Fruit fly (Drosophila melanogaster) whole organism, embryonic: ENCODE data around the gene CG7985.

Source experiments
- Abd-B ChIP-seq: fragments of 200-800 bp; sonication (Bioruptor generic); optimal IDR thresholded peaks from 2 replicates; lab custom pipeline; 2018; ENCODE audit warnings: missing biosample characterization, mild to moderate bottlenecking, missing genetic modification characterization, moderate library complexity
- Antp ChIP-seq: fragments of 200-800 bp; sonication (Bioruptor generic); optimal IDR thresholded peaks from 3 replicates; lab custom pipeline; 2016; ENCODE audit warnings: missing biosample characterization, missing genetic modification characterization
- C15 ChIP-seq: fragments of 200-800 bp; sonication (Bioruptor generic); IDR thresholded peaks from 3 replicates; pipeline ENCODE4 v1.3.6; 2022; ENCODE audit warnings: missing biosample characterization, missing genetic modification characterization
- CG10959 ChIP-seq: fragments of 200-800 bp; sonication (Bioruptor generic); IDR thresholded peaks from 2 replicates; pipeline ENCODE4 v1.3.6; 2022; ENCODE audit warnings: missing biosample characterization, missing genetic modification characterization
- CG11085 ChIP-seq: fragments of 200-800 bp; sonication (Bioruptor generic); IDR thresholded peaks from 2 replicates; pipeline ENCODE4 v1.3.6; 2022; ENCODE audit warnings: missing biosample characterization, missing genetic modification characterization
- CG11093 ChIP-seq: fragments of 200-800 bp; sonication (Bioruptor generic); IDR thresholded peaks from 3 replicates; pipeline ENCODE4 v1.3.6; 2022; ENCODE audit warnings: missing biosample characterization, missing genetic modification characterization
- CG11695 ChIP-seq: fragments of 200-800 bp; sonication (Bioruptor generic); IDR thresholded peaks from 3 replicates; pipeline ENCODE4 v1.3.6; 2022; ENCODE audit warnings: missing biosample characterization, missing genetic modification characterization
- CG12071 ChIP-seq: fragments of 200-800 bp; sonication (Bioruptor generic); optimal IDR thresholded peaks from 3 replicates; lab custom pipeline; 2018; ENCODE audit warnings: missing biosample characterization, mild to moderate bottlenecking, missing genetic modification characterization
- CG12219 ChIP-seq: fragments of 200-800 bp; sonication (Bioruptor generic); optimal IDR thresholded peaks from 3 replicates; lab custom pipeline; 2018; ENCODE audit warnings: missing biosample characterization, mild to moderate bottlenecking, missing genetic modification characterization
- CG12744 ChIP-seq: fragments of 200-800 bp; sonication (Bioruptor generic); optimal IDR thresholded peaks from 2 replicates; lab custom pipeline; 2016; ENCODE audit warnings: missing biosample characterization, missing genetic modification characterization
- CG14710 ChIP-seq: fragments of 200-800 bp; sonication (Bioruptor generic); optimal IDR thresholded peaks from 3 replicates; lab custom pipeline; 2019; ENCODE audit warnings: missing biosample characterization, mild to moderate bottlenecking, missing genetic modification characterization, moderate library complexity
- CG16779 ChIP-seq: fragments of 200-800 bp; sonication (Bioruptor generic); IDR thresholded peaks from 2 replicates; pipeline ENCODE4 v1.3.6; 2022; ENCODE audit warnings: missing biosample characterization, missing genetic modification characterization
- CG18011 ChIP-seq: fragments of 200-800 bp; sonication (Bioruptor generic); optimal IDR thresholded peaks from 2 replicates; lab custom pipeline; 2017; ENCODE audit warnings: missing biosample characterization, missing genetic modification characterization, mild to moderate bottlenecking, moderate library complexity, missing genotype
- CG2116 ChIP-seq: fragments of 200-800 bp; sonication (Bioruptor generic); optimal IDR thresholded peaks from 3 replicates; lab custom pipeline; 2018; ENCODE audit warnings: missing biosample characterization, mild to moderate bottlenecking, missing genetic modification characterization
- CG2129 ChIP-seq: fragments of 200-800 bp; sonication (Bioruptor generic); IDR thresholded peaks from 2 replicates; pipeline ENCODE4 v1.3.6; 2022; ENCODE audit warnings: missing biosample characterization, missing genetic modification characterization; ENCODE audit not compliant: partially characterized antibody
- CG2678 ChIP-seq: fragments of 200-800 bp; sonication (Bioruptor generic); optimal IDR thresholded peaks from 3 replicates; lab custom pipeline; 2019; ENCODE audit warnings: missing biosample characterization, mild to moderate bottlenecking, missing genetic modification characterization, moderate library complexity
- CG3407 ChIP-seq: fragments of 200-800 bp; sonication (Bioruptor generic); optimal IDR thresholded peaks from 2 replicates; lab custom pipeline; 2018; ENCODE audit warnings: missing biosample characterization, mild to moderate bottlenecking, missing genetic modification characterization
- CG4854 ChIP-seq: fragments of 200-800 bp; sonication (Bioruptor generic); optimal IDR thresholded peaks from 2 replicates; lab custom pipeline; 2016; ENCODE audit warnings: missing biosample characterization, missing genetic modification characterization, inconsistent platforms
- CG6765 ChIP-seq: fragments of 200-800 bp; sonication (Bioruptor generic); optimal IDR thresholded peaks from 3 replicates; lab custom pipeline; 2017; ENCODE audit warnings: missing biosample characterization, mild to moderate bottlenecking, missing genetic modification characterization
- CG6791 ChIP-seq: fragments of 200-800 bp; sonication (Bioruptor generic); IDR thresholded peaks from 3 replicates; pipeline ENCODE4 v1.3.6; 2022; ENCODE audit warnings: missing biosample characterization, missing genetic modification characterization; ENCODE audit not compliant: partially characterized antibody
- CG7745 ChIP-seq: fragments of 200-800 bp; sonication (Bioruptor generic); optimal IDR thresholded peaks from 2 replicates; lab custom pipeline; 2018; ENCODE audit warnings: missing biosample characterization, mild to moderate bottlenecking, missing genetic modification characterization, moderate library complexity
- CG7987 ChIP-seq: fragments of 200-800 bp; sonication (Bioruptor generic); optimal IDR thresholded peaks from 2 replicates; lab custom pipeline; 2018; ENCODE audit warnings: missing biosample characterization, mild to moderate bottlenecking, missing genetic modification characterization, moderate library complexity
- D ChIP-seq, 2 experiments: fragments of 200-800 bp in 1 of 2; fragments of >200 bp in 1 of 2; sonication (Bioruptor generic) in 1 of 2; optimal IDR thresholded peaks; 2 replicates in 1 of 2; 3 replicates in 1 of 2; lab custom pipeline; 2017; ENCODE audit warnings: mild to moderate bottlenecking in 1 of 2, missing biosample characterization in 1 of 2, missing genetic modification characterization in 1 of 2, missing genetic modification reagents in 1 of 2
- Doc3 ChIP-seq: fragments of 200-800 bp; sonication (Bioruptor generic); IDR thresholded peaks from 3 replicates; pipeline ENCODE4 v1.3.6; 2022; ENCODE audit warnings: missing biosample characterization, missing genetic modification characterization; ENCODE audit not compliant: partially characterized antibody
- Dref ChIP-seq: fragments of 200-800 bp; sonication (Bioruptor generic); IDR thresholded peaks from 2 replicates; pipeline ENCODE4 v1.3.6; 2022; ENCODE audit warnings: missing biosample characterization, missing genetic modification characterization
- Fer2 ChIP-seq: fragments of 200-800 bp; sonication (Bioruptor generic); optimal IDR thresholded peaks from 2 replicates; lab custom pipeline; 2018; ENCODE audit warnings: missing biosample characterization, mild to moderate bottlenecking, missing genetic modification characterization, moderate library complexity
- H15 ChIP-seq: fragments of 200-800 bp; sonication (Bioruptor generic); IDR thresholded peaks from 3 replicates; pipeline ENCODE4 v1.3.6; 2022; ENCODE audit warnings: missing biosample characterization, missing genetic modification characterization
- HHEX ChIP-seq: fragments of 200-800 bp; sonication (Bioruptor generic); optimal IDR thresholded peaks from 3 replicates; lab custom pipeline; 2017; ENCODE audit warnings: missing biosample characterization, mild to moderate bottlenecking, missing genetic modification characterization, missing genetic modification reagents
- HLH54F ChIP-seq: fragments of 200-800 bp; sonication (Bioruptor generic); optimal IDR thresholded peaks from 3 replicates; lab custom pipeline; 2016; ENCODE audit warnings: missing biosample characterization, missing genetic modification characterization
- Hand ChIP-seq: fragments of 200-800 bp; sonication (Bioruptor generic); optimal IDR thresholded peaks from 2 replicates; lab custom pipeline; 2017; ENCODE audit warnings: mild to moderate bottlenecking, missing biosample characterization, missing genetic modification reagents, missing genetic modification characterization
- Hr78 ChIP-seq, 2 experiments: fragments of 200-800 bp in 1 of 2; fragments of >200 bp in 1 of 2; sonication (Bioruptor generic) in 1 of 2; optimal IDR thresholded peaks; 2 replicates each; lab custom pipeline; 2017 to 2019; ENCODE audit warnings: missing biosample characterization in 2 of 2, missing genetic modification characterization in 2 of 2, mild to moderate bottlenecking in 1 of 2, moderate library complexity in 1 of 2
- NK7.1 ChIP-seq: fragments of 200-800 bp; sonication (Bioruptor generic); optimal IDR thresholded peaks from 3 replicates; lab custom pipeline; 2016; ENCODE audit warnings: missing biosample characterization, missing genetic modification characterization
- caup ChIP-seq: fragments of 200-800 bp; sonication (Bioruptor generic); optimal IDR thresholded peaks from 3 replicates; lab custom pipeline; 2017; ENCODE audit warnings: missing biosample characterization, mild to moderate bottlenecking, missing genetic modification characterization, moderate library complexity; ENCODE audit not compliant: severe bottlenecking
- croc ChIP-seq: fragments of 200-800 bp; sonication (Bioruptor generic); conservative IDR thresholded peaks from 3 replicates; pipeline ENCODE4 v1.3.6; 2022; ENCODE audit warnings: missing biosample characterization, missing genetic modification characterization
- dimm ChIP-seq: fragments of 200-800 bp; sonication (Bioruptor generic); IDR thresholded peaks from 2 replicates; pipeline ENCODE4 v1.3.6; 2022; ENCODE audit warnings: missing biosample characterization, missing genetic modification characterization
- dm ChIP-seq: fragments of 200-800 bp; sonication (Bioruptor generic); optimal IDR thresholded peaks from 3 replicates; lab custom pipeline; 2016; ENCODE audit warnings: missing biosample characterization, missing genetic modification characterization
- ewg ChIP-seq: fragments of 200-800 bp; sonication (Bioruptor generic); optimal IDR thresholded peaks from 3 replicates; lab custom pipeline; 2017; ENCODE audit warnings: mild to moderate bottlenecking, missing biosample characterization, missing genetic modification reagents, missing genetic modification characterization
- fd3F ChIP-seq: fragments of 200-800 bp; sonication (Bioruptor generic); optimal IDR thresholded peaks from 2 replicates; lab custom pipeline; 2018; ENCODE audit warnings: missing biosample characterization, mild to moderate bottlenecking, missing genetic modification characterization, moderate library complexity
- gcm ChIP-seq: fragments of 200-800 bp; sonication (Bioruptor generic); optimal IDR thresholded peaks from 2 replicates; lab custom pipeline; 2019; ENCODE audit warnings: missing biosample characterization, mild to moderate bottlenecking, missing genetic modification characterization, moderate library complexity
- gfzf ChIP-seq: fragments of 200-800 bp; sonication (Bioruptor generic); optimal IDR thresholded peaks from 2 replicates; lab custom pipeline; 2016; ENCODE audit warnings: missing biosample characterization, mild to moderate bottlenecking, missing genetic modification characterization, moderate library complexity
- ind ChIP-seq: fragments of 200-800 bp; sonication (Bioruptor generic); optimal IDR thresholded peaks from 3 replicates; lab custom pipeline; 2016; ENCODE audit warnings: missing biosample characterization, missing genetic modification characterization
- knrl ChIP-seq: fragments of 200-800 bp; sonication (Bioruptor generic); IDR thresholded peaks from 3 replicates; pipeline ENCODE4 v1.3.6; 2022; ENCODE audit warnings: missing biosample characterization, missing genetic modification characterization; ENCODE audit not compliant: partially characterized antibody
- luna ChIP-seq: fragments of 200-800 bp; sonication (Bioruptor generic); optimal IDR thresholded peaks from 2 replicates; lab custom pipeline; 2016; ENCODE audit warnings: missing biosample characterization, missing genetic modification characterization
- onecut ChIP-seq: fragments of 200-800 bp; sonication (Bioruptor generic); IDR thresholded peaks from 2 replicates; pipeline ENCODE4 v1.3.6; 2022; ENCODE audit warnings: missing biosample characterization, missing genetic modification characterization
- psq ChIP-seq: fragments of 200-800 bp; sonication (Bioruptor generic); optimal IDR thresholded peaks from 2 replicates; lab custom pipeline; 2017; ENCODE audit warnings: missing biosample characterization, missing genetic modification characterization
- sob ChIP-seq: fragments of 200-800 bp; sonication (Bioruptor generic); IDR thresholded peaks from 2 replicates; pipeline ENCODE4 v1.3.6; 2022; ENCODE audit warnings: missing biosample characterization, missing genetic modification characterization
- tll ChIP-seq, 2 experiments: fragments of 200-800 bp in 1 of 2; fragments of >200 bp in 1 of 2; sonication (Bioruptor generic) in 1 of 2; optimal IDR thresholded peaks; 2 replicates each; lab custom pipeline; 2017 to 2019; ENCODE audit warnings: missing biosample characterization in 2 of 2, missing genetic modification characterization in 2 of 2, mild to moderate bottlenecking in 1 of 2, moderate library complexity in 1 of 2
- trh ChIP-seq: fragments of 200-800 bp; sonication (Bioruptor generic); optimal IDR thresholded peaks from 2 replicates; lab custom pipeline; 2016; ENCODE audit warnings: missing biosample characterization, missing genetic modification characterization
- z ChIP-seq: fragments of 200-800 bp; sonication (Bioruptor generic); IDR thresholded peaks from 3 replicates; pipeline ENCODE4 v1.3.6; 2022; ENCODE audit warnings: missing biosample characterization, missing genetic modification characterization

The CG7985 gene

DNA sequence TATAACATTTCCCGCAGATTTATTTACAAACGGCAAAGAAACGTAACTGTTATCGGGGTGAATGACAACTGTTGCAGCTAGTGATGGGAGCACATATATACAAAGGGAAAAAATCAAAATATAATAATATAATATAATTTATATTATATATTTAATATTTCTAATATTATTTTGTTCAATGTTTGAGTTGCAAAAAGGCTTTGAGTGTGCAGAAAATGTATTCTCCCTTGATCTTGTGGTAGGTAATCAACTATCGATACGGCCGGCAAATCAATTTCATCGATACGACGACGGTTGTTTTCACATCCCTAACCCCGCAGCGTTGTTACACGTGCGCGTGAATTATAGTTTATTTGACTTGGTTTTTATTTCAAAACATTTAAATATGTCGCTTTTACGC lies 23.8 kb downstream of the CG7985 start, which contains the start of the genes mTerf5 and Non3 (continued):
- peak; percentile 92 for TF ChIP-seq knrl (GFP tag; lab: Robert Waterston, UW)
- no peak for TF ChIP-seq CG7745 (tag; lab: Kevin White, UChicago)
- TF ChIP-seq croc (GFP tag; lab: Robert Waterston, UW): no peak; the same call in 2 of the 3 replicates
- peak; percentile 15 for TF ChIP-seq Fer2
- TF ChIP-seq caup (GFP tag; lab: Kevin White, UChicago): peak; percentile 58
- TF ChIP-seq tll (GFP tag; optimal IDR thresholded peaks at IDR 0.05; lab: Kevin White, UChicago): no peak
- TF ChIP-seq dimm (GFP tag; lab: Robert Waterston, UW): no peak
- peak; percentile 68 for TF ChIP-seq ind (GFP tag; lab: Kevin White, UChicago)
- TF ChIP-seq CG7987 (GFP tag; lab: Kevin White, UChicago): peak; percentile 9
- peak; percentile 88 for TF ChIP-seq dm (GFP tag; lab: Kevin White, UChicago)
- TF ChIP-seq D (optimal IDR thresholded peaks at IDR 0.05; lab: Kevin White, UChicago): no peak
- no peak for TF ChIP-seq D (GFP tag; optimal IDR thresholded peaks at IDR 0.05; lab: Kevin White, UChicago)
- no peak for TF ChIP-seq CG10959
- peak; percentile 91 for TF ChIP-seq CG2129 (GFP tag; lab: Robert Waterston, UW)
- TF ChIP-seq gfzf (GFP tag; lab: Kevin White, UChicago): no peak
- no peak for TF ChIP-seq CG12744 (GFP tag; lab: Kevin White, UChicago)
- TF ChIP-seq Dref (GFP tag; lab: Robert Waterston, UW): peak; percentile 77
- TF ChIP-seq CG12219 (GFP tag; lab: Kevin White, UChicago): no peak
- TF ChIP-seq onecut: no peak
- peak; percentile 67 for TF ChIP-seq CG2678 (tag; lab: Kevin White, UChicago)
- TF ChIP-seq ewg (GFP tag; lab: Kevin White, UChicago): peak; percentile 81
- peak; percentile 78 for TF ChIP-seq CG14710
- TF ChIP-seq Abd-B: no peak
- TF ChIP-seq CG12071 (GFP tag; lab: Kevin White, UChicago): no peak
- TF ChIP-seq sob (GFP tag; lab: Robert Waterston, UW): peak; percentile 25; the same call in 1 of the 2 replicates
- no peak; the same call in 2 of the 3 replicates for TF ChIP-seq CG11695 (GFP tag; lab: Robert Waterston, UW)
- TF ChIP-seq psq (GFP tag; lab: Kevin White, UChicago): peak; percentile 41
- TF ChIP-seq luna (GFP tag; lab: Kevin White, UChicago): no peak
- TF ChIP-seq CG2116 (GFP tag; lab: Kevin White, UChicago): peak; percentile 88
- no peak for TF ChIP-seq CG6765 (GFP tag; lab: Kevin White, UChicago)
- TF ChIP-seq Hr78 (GFP tag; optimal IDR thresholded peaks at IDR 0.05; lab: Kevin White, UChicago): no peak
- peak; percentile 15; the same call in 1 of the 3 replicates for TF ChIP-seq H15 (GFP tag; lab: Robert Waterston, UW)
- peak; percentile 73 for TF ChIP-seq gcm (GFP tag; lab: Kevin White, UChicago)
- TF ChIP-seq z (GFP tag; lab: Robert Waterston, UW): no peak
- no peak for TF ChIP-seq CG16779
- no peak for TF ChIP-seq CG11085 (GFP tag; lab: Robert Waterston, UW)
- TF ChIP-seq Hand: no peak
- TF ChIP-seq HLH54F (GFP tag; lab: Kevin White, UChicago): peak; percentile 33
- TF ChIP-seq CG6791: peak; percentile 78
- TF ChIP-seq fd3F (GFP tag; lab: Kevin White, UChicago): peak; percentile 23
- no peak for TF ChIP-seq Antp (GFP tag; lab: Kevin White, UChicago)
- no peak for TF ChIP-seq CG3407 (GFP tag; lab: Kevin White, UChicago)
- TF ChIP-seq NK7.1 (GFP tag; lab: Kevin White, UChicago): no peak
- TF ChIP-seq HHEX (GFP tag; lab: Kevin White, UChicago): peak; percentile 40
- no peak for TF ChIP-seq C15 (GFP tag; lab: Robert Waterston, UW)
- no peak for TF ChIP-seq CG4854 (GFP tag; lab: Kevin White, UChicago)
- TF ChIP-seq CG11093 (GFP tag; lab: Robert Waterston, UW): no peak
- peak; percentile 89 for TF ChIP-seq Doc3 (GFP tag; lab: Robert Waterston, UW)
- peak; percentile 6 for TF ChIP-seq CG18011 (GFP tag; lab: Kevin White, UChicago)
- no peak for TF ChIP-seq trh (GFP tag; lab: Kevin White, UChicago)
